Fruit fly (Drosophila melanogaster): Measurements from ENCODE around the gene dmrt93B.

Gene dmrt93B

dm6 chr3R:21112742-21113465, 39.1 kb downstream of the dmrt93B start:
- TF ChIP-seq CG17801 (GFP tag; optimal IDR thresholded peaks at IDR 0.05; ENCODE audit: partially characterized antibody): peak; percentile 71

dm6 chr3R:21116057-21116456, 42.2 kb downstream of the dmrt93B start, which contains the start of gene ppan:
Gene ppan (plus strand): TSS chr3R:21116254.
- no peak for TF ChIP-seq CG17801 (GFP tag; optimal IDR thresholded peaks at IDR 0.05; ENCODE audit: partially characterized antibody)

dm6 chr3R:21118784-21119183, 45.0 kb downstream of the dmrt93B start, which contains the start of gene Bdbt:
Gene Bdbt (minus strand): TSS chr3R:21118856.
- peak; percentile 40 for TF ChIP-seq CG17801 (GFP tag; optimal IDR thresholded peaks at IDR 0.05; ENCODE audit: partially characterized antibody)

dm6 chr3R:21124225-21124624, 50.4 kb downstream of the dmrt93B start:
- no peak for TF ChIP-seq CG17801 (GFP tag; optimal IDR thresholded peaks at IDR 0.05; ENCODE audit: partially characterized antibody)

Measured in ovary, adult (tissue).